Fruit fly (Drosophila melanogaster) whole organism, adult: ENCODE measurements around the gene CstF64.

Experiments
- CG11617 ChIP-seq: fragments of 200-800 bp; sonication (Bioruptor generic); optimal IDR thresholded peaks from 2 replicates; lab custom pipeline; 2017; ENCODE audit warnings: mild to moderate bottlenecking, missing biosample characterization, missing genetic modification reagents, missing genetic modification characterization
- CG12768 ChIP-seq: fragments of 200-800 bp; sonication (Bioruptor generic); optimal IDR thresholded peaks from 2 replicates; lab custom pipeline; 2017; ENCODE audit warnings: missing biosample characterization, missing genetic modification characterization, mild to moderate bottlenecking, moderate library complexity, missing genetic modification reagents
- CG14711 ChIP-seq: fragments of 200-800 bp; sonication (Bioruptor generic); optimal IDR thresholded peaks from 2 replicates; lab custom pipeline; 2018; ENCODE audit warnings: missing biosample characterization, mild to moderate bottlenecking, missing genetic modification characterization, moderate library complexity
- CG1620 ChIP-seq: fragments of 200-800 bp; sonication (Bioruptor generic); optimal IDR thresholded peaks from 2 replicates; lab custom pipeline; 2016; ENCODE audit warnings: missing biosample characterization, missing genetic modification characterization
- CG33017 ChIP-seq: fragments of 200-800 bp; sonication (Bioruptor generic); optimal IDR thresholded peaks from 2 replicates; lab custom pipeline; 2018; ENCODE audit warnings: missing biosample characterization, mild to moderate bottlenecking, missing genetic modification characterization, moderate library complexity
- CG5204 ChIP-seq: fragments of 200-800 bp; sonication (Bioruptor generic); optimal IDR thresholded peaks from 2 replicates; lab custom pipeline; 2016; ENCODE audit warnings: missing biosample characterization, missing genetic modification characterization
- CG7045 ChIP-seq: fragments of 200-800 bp; sonication (Bioruptor generic); optimal IDR thresholded peaks from 2 replicates; lab custom pipeline; 2017; ENCODE audit warnings: missing biosample characterization, mild to moderate bottlenecking, missing genetic modification characterization
- CG7101 ChIP-seq: fragments of 200-800 bp; sonication (Bioruptor generic); optimal IDR thresholded peaks from 2 replicates; lab custom pipeline; 2018; ENCODE audit warnings: missing biosample characterization, mild to moderate bottlenecking, missing genetic modification characterization, moderate library complexity
- Clk ChIP-seq: fragments of 200-800 bp; sonication (Bioruptor generic); optimal IDR thresholded peaks from 2 replicates; lab custom pipeline; 2017; ENCODE audit warnings: missing biosample characterization, missing genetic modification characterization
- Crg-1 ChIP-seq: fragments of 200-800 bp; sonication (Bioruptor generic); optimal IDR thresholded peaks from 2 replicates; lab custom pipeline; 2016; ENCODE audit warnings: missing biosample characterization, missing genetic modification characterization
- Hr96 ChIP-seq: fragments of 200-800 bp; sonication (Bioruptor generic); optimal IDR thresholded peaks from 2 replicates; lab custom pipeline; 2016; ENCODE audit warnings: missing biosample characterization, missing genetic modification characterization
- Mnt ChIP-seq: fragments of 200-800 bp; sonication (Bioruptor generic); optimal IDR thresholded peaks from 2 replicates; lab custom pipeline; 2016; ENCODE audit warnings: missing biosample characterization, mild to moderate bottlenecking, missing genetic modification characterization
- bab1 ChIP-seq: fragments of 200-800 bp; sonication (Bioruptor generic); optimal IDR thresholded peaks from 3 replicates; lab custom pipeline; 2019; ENCODE audit warnings: missing biosample characterization, mild to moderate bottlenecking, missing genetic modification characterization, moderate library complexity
- cic ChIP-seq: fragments of 200-800 bp; sonication (Bioruptor generic); optimal IDR thresholded peaks from 2 replicates; lab custom pipeline; 2017; ENCODE audit warnings: missing biosample characterization, mild to moderate bottlenecking, missing genetic modification characterization, moderate library complexity
- cnc ChIP-seq, 2 experiments: fragments of >200 bp; optimal IDR thresholded peaks; 2 replicates each; lab custom pipeline; 2017
- kay ChIP-seq: fragments of 200-800 bp; sonication (Bioruptor generic); peaks from one replicate; lab custom pipeline; 2016; ENCODE audit warnings: missing biosample characterization, missing genetic modification characterization, borderline replicate concordance
- ovo ChIP-seq: fragments of 200-800 bp; sonication (Bioruptor generic); optimal IDR thresholded peaks from 2 replicates; lab custom pipeline; 2016; ENCODE audit warnings: missing biosample characterization, missing genetic modification characterization
- pad ChIP-seq: fragments of 200-800 bp; sonication (Bioruptor generic); optimal IDR thresholded peaks from 3 replicates; lab custom pipeline; 2017; ENCODE audit warnings: missing biosample characterization, missing genetic modification characterization, mild to moderate bottlenecking, moderate library complexity, missing genetic modification reagents
- tj ChIP-seq: fragments of 200-800 bp; sonication (Bioruptor generic); optimal IDR thresholded peaks from 3 replicates; lab custom pipeline; 2017; ENCODE audit warnings: missing biosample characterization, mild to moderate bottlenecking, missing genetic modification characterization, moderate library complexity
- toe ChIP-seq: fragments of 200-800 bp; sonication (Bioruptor generic); optimal IDR thresholded peaks from 2 replicates; lab custom pipeline; 2016; ENCODE audit warnings: missing biosample characterization, missing genetic modification characterization

Gene CstF64

dm6 chr3R:18665061-18665460 is 5.6 kb downstream of the CstF64 start, which contains the start of gene CG31231:
TSS of gene CG31231 (plus strand) at chr3R:18665361.
- TF ChIP-seq CG7045 (GFP tag; lab: Kevin White, UChicago) (no peak), cic (GFP tag; lab: Kevin White, UChicago) (no peak), kay (GFP tag; lab: Kevin White, UChicago) (no peak), CG33017 (no peak), CG1620 (GFP tag; lab: Kevin White, UChicago) (no peak), Crg-1 (no peak), Clk (no peak)

dm6 chr3R:18667659-18668248 is 8.3 kb downstream of the CstF64 start, which contains the start of gene CG31229:
TSS of gene CG31229 (plus strand) at chr3R:18667852.
- TF ChIP-seq bab1 (GFP tag; lab: Kevin White, UChicago) (peak; percentile 53), CG11617 (peak; percentile 14), Crg-1 (no peak)

- TF ChIP-seq CG7101 (tag; lab: Kevin White, UChicago) (no peak), Mnt (GFP tag; lab: Kevin White, UChicago) (no peak), toe (GFP tag; lab: Kevin White, UChicago) (no peak), tj (no peak), CG5204 (GFP tag; lab: Kevin White, UChicago) (no peak), cnc (optimal IDR thresholded peaks at IDR 0.05; lab: Kevin White, UChicago) (no peak), kay (GFP tag; lab: Kevin White, UChicago) (no peak), bab1 (GFP tag; lab: Kevin White, UChicago) (no peak)
These were observed 9.7 kb downstream of the CstF64 start, which contains the start of gene CG7702 for dm6 chr3R:18669152-18669551. TSS of gene CG7702 (plus strand) at chr3R:18669390.

dm6 chr3R:18669812-18670211 is 10.4 kb downstream of the CstF64 start:
- no peak for TF ChIP-seq Mnt (GFP tag; lab: Kevin White, UChicago)
- TF ChIP-seq CG5204 (GFP tag; lab: Kevin White, UChicago) = no peak
- TF ChIP-seq CG7045 (GFP tag; lab: Kevin White, UChicago) = no peak
- TF ChIP-seq Hr96 = peak; percentile 7
- TF ChIP-seq kay (GFP tag; lab: Kevin White, UChicago) = peak; percentile 25

dm6 chr3R:18670441-18671111 is 11.2 kb downstream of the CstF64 start:
- TF ChIP-seq pad (GFP tag; lab: Kevin White, UChicago) (peak; percentile 50), Hr96 (no peak), CG7045 (GFP tag; lab: Kevin White, UChicago) (peak; percentile 76), CG33017 (peak; percentile 55), kay (GFP tag; lab: Kevin White, UChicago) (peak; percentile 76), CG11617 (no peak), CG12768 (GFP tag; lab: Kevin White, UChicago) (peak; percentile 13), CG7101 (tag; lab: Kevin White, UChicago) (peak; percentile 76), bab1 (GFP tag; lab: Kevin White, UChicago) (peak; percentile 84), Crg-1 (no peak), toe (GFP tag; lab: Kevin White, UChicago) (peak; percentile 59), CG14711 (tag; lab: Kevin White, UChicago) (peak; percentile 51), cic (GFP tag; lab: Kevin White, UChicago) (no peak)

dm6 chr3R:18671112-18671729 is 11.8 kb downstream of the CstF64 start, which contains the start of gene CG31230:
TSS of gene CG31230 (plus strand) at chr3R:18671679.
- TF ChIP-seq cnc (optimal IDR thresholded peaks at IDR 0.05; lab: Kevin White, UChicago) (no peak), CG1620 (GFP tag; lab: Kevin White, UChicago) (no peak), Mnt (GFP tag; lab: Kevin White, UChicago) (no peak), ovo (GFP tag; lab: Kevin White, UChicago) (peak; percentile 10), CG7045 (GFP tag; lab: Kevin White, UChicago) (no peak), Crg-1 (no peak), kay (GFP tag; lab: Kevin White, UChicago) (no peak), tj (no peak), CG33017 (no peak), cic (GFP tag; lab: Kevin White, UChicago) (peak; percentile 33), toe (GFP tag; lab: Kevin White, UChicago) (no peak), CG12768 (GFP tag; lab: Kevin White, UChicago) (no peak)

- peak; percentile 2 for TF ChIP-seq Mnt (GFP tag; lab: Kevin White, UChicago)
- peak; percentile 6 for TF ChIP-seq CG7101 (tag; lab: Kevin White, UChicago)
- no peak for TF ChIP-seq Crg-1
- no peak for TF ChIP-seq CG5204 (GFP tag; lab: Kevin White, UChicago)
- no peak for TF ChIP-seq pad (GFP tag; lab: Kevin White, UChicago)
- TF ChIP-seq toe (GFP tag; lab: Kevin White, UChicago) = peak; percentile 12
- no peak for TF ChIP-seq cnc (optimal IDR thresholded peaks at IDR 0.05; lab: Kevin White, UChicago)
- no peak for TF ChIP-seq tj
These were observed 18.1 kb downstream of the CstF64 start, which contains the start of the genes dind and CG7706 for dm6 chr3R:18677500-18677940. TSS of gene dind (minus strand) at chr3R:18677539. TSS of gene CG7706 (plus strand) at chr3R:18677818.
